ENCODE assay signal across 1 worm cellular context in genomic region chrX:8417727-8418126, ce11.
TF ChIP-seq lines count a peak whose summit lies in the region.

No protein-coding gene starts in this region.

TF ChIP-seq in whole organism, L4 larva, 104 proteins besides CTCF, POLR2A, EP300 and RAD21 (continued from another document):
- no peak for TF ChIP-seq zfp-3 (GFP tag; conservative IDR thresholded peaks at IDR 0.05; lab: Robert Waterston, UW)
